Fruit fly (Drosophila melanogaster) whole organism, embryonic: ENCODE data around the gene CG44005.

Experiments used
- Abd-B ChIP-seq: fragments of 200-800 bp; sonication (Bioruptor generic); optimal IDR thresholded peaks from 2 replicates; lab custom pipeline; 2018; ENCODE audit warnings: missing biosample characterization, mild to moderate bottlenecking, missing genetic modification characterization, moderate library complexity
- Ada2b ChIP-seq: fragments of 200-800 bp; sonication (Bioruptor generic); IDR thresholded peaks from 2 replicates; pipeline ENCODE4 v1.3.6; 2022; ENCODE audit warnings: missing biosample characterization, missing genetic modification characterization
- Aef1 ChIP-seq: fragments of 200-800 bp; sonication (Bioruptor generic); IDR thresholded peaks from 3 replicates; pipeline ENCODE4 v1.3.6; 2022; ENCODE audit warnings: missing biosample characterization, missing genetic modification characterization
- Awh ChIP-seq: fragments of 200-800 bp; sonication (Bioruptor generic); IDR thresholded peaks from 2 replicates; pipeline ENCODE4, ENCODE4 v1.3.6; 2022; ENCODE audit warnings: missing biosample characterization, missing genetic modification characterization
- B-H1 ChIP-seq: fragments of 200-800 bp; sonication (Bioruptor generic); IDR thresholded peaks from 3 replicates; pipeline ENCODE4 v1.3.6; 2022; ENCODE audit warnings: missing biosample characterization, missing genetic modification characterization
- CG10274 ChIP-seq: fragments of 200-800 bp; sonication (Bioruptor generic); optimal IDR thresholded peaks from 3 replicates; lab custom pipeline; 2017; ENCODE audit warnings: missing biosample characterization, mild to moderate bottlenecking, missing genetic modification characterization
- CG12155 ChIP-seq: fragments of 200-800 bp; sonication (Bioruptor generic); optimal IDR thresholded peaks from 3 replicates; lab custom pipeline; 2016; ENCODE audit warnings: missing biosample characterization, missing genetic modification characterization
- CG12391 ChIP-seq: fragments of 200-800 bp; sonication (Bioruptor generic); optimal IDR thresholded peaks from 3 replicates; lab custom pipeline; 2018; ENCODE audit warnings: missing biosample characterization, mild to moderate bottlenecking, missing genetic modification characterization, moderate library complexity
- CG17802 ChIP-seq: fragments of 200-800 bp; sonication (Bioruptor generic); optimal IDR thresholded peaks from 2 replicates; lab custom pipeline; 2018; ENCODE audit warnings: missing biosample characterization, mild to moderate bottlenecking, missing genetic modification characterization, moderate library complexity
- CG17829 ChIP-seq: fragments of 200-800 bp; optimal IDR thresholded peaks from 2 replicates; lab custom pipeline; 2019; ENCODE audit warnings: missing biosample characterization, mild to moderate bottlenecking, missing genetic modification characterization, moderate library complexity
- CG2199 ChIP-seq: fragments of 200-800 bp; sonication (Bioruptor generic); IDR thresholded peaks from 3 replicates; pipeline ENCODE4 v1.3.6; 2022; ENCODE audit warnings: missing biosample characterization, missing genetic modification characterization
- CG34376 ChIP-seq: fragments of 200-800 bp; sonication (Bioruptor generic); optimal IDR thresholded peaks from 2 replicates; lab custom pipeline; 2018; ENCODE audit warnings: missing biosample characterization, mild to moderate bottlenecking, missing genetic modification characterization
- CG3726 ChIP-seq: fragments of 200-800 bp; sonication (Bioruptor generic); IDR thresholded peaks from 3 replicates; pipeline ENCODE4, ENCODE4 v1.3.6; 2022; ENCODE audit warnings: missing biosample characterization, missing genetic modification characterization
- CG3847 ChIP-seq: fragments of 200-800 bp; sonication (Bioruptor generic); IDR thresholded peaks from 2 replicates; pipeline ENCODE4 v1.3.6; 2022; ENCODE audit warnings: missing biosample characterization, missing genetic modification characterization
- CG3995 ChIP-seq: fragments of 200-800 bp; sonication (Bioruptor generic); optimal IDR thresholded peaks from 3 replicates; lab custom pipeline; 2016; ENCODE audit warnings: missing biosample characterization, missing genetic modification characterization
- CG4820 ChIP-seq: fragments of 200-800 bp; sonication (Bioruptor generic); optimal IDR thresholded peaks from 3 replicates; lab custom pipeline; 2016; ENCODE audit warnings: missing biosample characterization, missing genetic modification characterization
- CG7556 ChIP-seq: fragments of 200-800 bp; sonication (Bioruptor generic); optimal IDR thresholded peaks from 2 replicates; lab custom pipeline; 2017; ENCODE audit warnings: missing biosample characterization, mild to moderate bottlenecking, missing genetic modification characterization
- CG8281 ChIP-seq: fragments of 200-800 bp; sonication (Bioruptor generic); optimal IDR thresholded peaks from 2 replicates; lab custom pipeline; 2018; ENCODE audit warnings: missing biosample characterization, mild to moderate bottlenecking, missing genetic modification characterization, moderate library complexity
- CG8359 ChIP-seq: fragments of 200-800 bp; sonication (Bioruptor generic); optimal IDR thresholded peaks from 2 replicates; lab custom pipeline; 2017; ENCODE audit warnings: missing biosample characterization, mild to moderate bottlenecking, missing genetic modification characterization, borderline replicate concordance
- CG8924 ChIP-seq: fragments of 200-800 bp; optimal IDR thresholded peaks from 3 replicates; lab custom pipeline; 2019; ENCODE audit warnings: missing biosample characterization, mild to moderate bottlenecking, missing genetic modification characterization, moderate library complexity
- Deaf1 ChIP-seq: fragments of 200-800 bp; optimal IDR thresholded peaks from 3 replicates; lab custom pipeline; 2019; ENCODE audit warnings: missing biosample characterization, mild to moderate bottlenecking, missing genetic modification characterization, moderate library complexity
- Dip2 ChIP-seq: fragments of 200-800 bp; sonication (Bioruptor generic); IDR thresholded peaks from 2 replicates; pipeline ENCODE4 v1.3.6; 2022; ENCODE audit warnings: missing biosample characterization, missing genetic modification characterization
- E2f1 ChIP-seq: fragments of 200-800 bp; sonication (Bioruptor generic); IDR thresholded peaks from 2 replicates; pipeline ENCODE4 v1.3.6; 2022; ENCODE audit warnings: missing biosample characterization, missing genetic modification characterization
- Gsc ChIP-seq: fragments of 200-800 bp; sonication (Bioruptor generic); IDR thresholded peaks from 2 replicates; pipeline ENCODE4 v1.3.6; 2022; ENCODE audit warnings: missing biosample characterization, missing genetic modification characterization
- Hand ChIP-seq: fragments of 200-800 bp; sonication (Bioruptor generic); optimal IDR thresholded peaks from 2 replicates; lab custom pipeline; 2017; ENCODE audit warnings: mild to moderate bottlenecking, missing biosample characterization, missing genetic modification reagents, missing genetic modification characterization
- Hsf ChIP-seq: fragments of 200-800 bp; sonication (Bioruptor generic); optimal IDR thresholded peaks from 3 replicates; lab custom pipeline; 2016; ENCODE audit warnings: missing biosample characterization, missing genetic modification characterization
- Oaz ChIP-seq: fragments of 200-800 bp; sonication (Bioruptor generic); IDR thresholded peaks from 2 replicates; pipeline ENCODE4 v1.3.6; 2022; ENCODE audit warnings: missing biosample characterization, missing genetic modification characterization
- Pdp1 ChIP-seq, 2 experiments: fragments of 200-800 bp; sonication (Bioruptor generic); optimal IDR thresholded peaks; 3 replicates each; lab custom pipeline; 2016; ENCODE audit warnings: missing biosample characterization in 2 of 2, missing genetic modification characterization in 2 of 2, mild to moderate bottlenecking in 1 of 2, moderate library complexity in 1 of 2
- Taf1 ChIP-seq: fragments of 200-800 bp; sonication (Bioruptor generic); IDR thresholded peaks from 2 replicates; pipeline ENCODE4 v1.3.6; 2022; ENCODE audit warnings: missing biosample characterization, missing genetic modification characterization
- Usf ChIP-seq: fragments of 200-800 bp; sonication (Bioruptor generic); optimal IDR thresholded peaks from 2 replicates; lab custom pipeline; 2017; ENCODE audit warnings: missing genotype, missing biosample characterization, missing genetic modification characterization
- ap ChIP-seq: fragments of 200-800 bp; sonication (Bioruptor generic); IDR thresholded peaks from 2 replicates; pipeline ENCODE4 v1.3.6; 2022; ENCODE audit warnings: missing biosample characterization, missing genetic modification characterization
- dati ChIP-seq: fragments of 200-800 bp; sonication (Bioruptor generic); IDR thresholded peaks from 2 replicates; pipeline ENCODE4 v1.3.6; 2022; ENCODE audit warnings: missing biosample characterization, missing genetic modification characterization
- dpn ChIP-seq, 2 experiments: fragments of 200-800 bp; sonication (Bioruptor generic); optimal IDR thresholded peaks; 3 replicates each; lab custom pipeline; 2016; ENCODE audit warnings: missing biosample characterization in 2 of 2, missing genetic modification characterization in 2 of 2
- fd102C ChIP-seq: fragments of 200-800 bp; sonication (Bioruptor generic); optimal IDR thresholded peaks from 2 replicates; lab custom pipeline; 2018; ENCODE audit warnings: missing biosample characterization, mild to moderate bottlenecking, missing genetic modification characterization, moderate library complexity
- fd96Cb ChIP-seq: fragments of 200-800 bp; sonication (Bioruptor generic); optimal IDR thresholded peaks from 2 replicates; lab custom pipeline; 2018; ENCODE audit warnings: missing biosample characterization, mild to moderate bottlenecking, missing genetic modification characterization, moderate library complexity
- gce ChIP-seq: fragments of 200-800 bp; sonication (Bioruptor generic); IDR thresholded peaks from 3 replicates; pipeline ENCODE4 v1.3.6; 2022; ENCODE audit warnings: missing biosample characterization, missing genetic modification characterization
- gcm2 ChIP-seq: fragments of 200-800 bp; sonication (Bioruptor generic); optimal IDR thresholded peaks from 2 replicates; lab custom pipeline; 2016; ENCODE audit warnings: missing biosample characterization, missing genetic modification characterization
- jumu ChIP-seq: fragments of 200-800 bp; sonication (Bioruptor generic); optimal IDR thresholded peaks from 3 replicates; lab custom pipeline; 2016; ENCODE audit warnings: missing biosample characterization, missing genetic modification characterization
- lov ChIP-seq, 2 experiments: fragments of 200-800 bp in 1 of 2; fragments of >200 bp in 1 of 2; sonication (Bioruptor generic) in 1 of 2; IDR thresholded peaks in 1 of 2; optimal IDR thresholded peaks in 1 of 2; 2 replicates in 1 of 2; 3 replicates in 1 of 2; pipeline versions ENCODE4 v1.3.6 to Lab custom; 2017 to 2022; ENCODE audit warnings: missing biosample characterization in 1 of 2, missing genetic modification characterization in 1 of 2
- pita ChIP-seq: fragments of 200-800 bp; sonication (Bioruptor generic); optimal IDR thresholded peaks from 2 replicates; lab custom pipeline; 2017; ENCODE audit warnings: missing biosample characterization, mild to moderate bottlenecking, missing genetic modification characterization
- psq ChIP-seq: fragments of 200-800 bp; sonication (Bioruptor generic); optimal IDR thresholded peaks from 2 replicates; lab custom pipeline; 2017; ENCODE audit warnings: missing biosample characterization, missing genetic modification characterization
- pum ChIP-seq: fragments of 200-800 bp; sonication (Bioruptor generic); optimal IDR thresholded peaks from 2 replicates; lab custom pipeline; 2016; ENCODE audit warnings: missing biosample characterization, missing genetic modification characterization
- ranshi ChIP-seq: fragments of 200-800 bp; sonication (Bioruptor generic); IDR thresholded peaks from 2 replicates; pipeline ENCODE4 v1.3.6; 2022; ENCODE audit warnings: missing biosample characterization, missing genetic modification characterization
- slbo ChIP-seq: fragments of 200-800 bp; sonication (Bioruptor generic); IDR thresholded peaks from 2 replicates; pipeline ENCODE4 v1.3.6; 2022; ENCODE audit warnings: missing biosample characterization, missing genetic modification characterization
- tap ChIP-seq: fragments of 200-800 bp; optimal IDR thresholded peaks from 3 replicates; lab custom pipeline; 2019; ENCODE audit warnings: missing biosample characterization, mild to moderate bottlenecking, missing genetic modification characterization, moderate library complexity
- trem ChIP-seq: fragments of 200-800 bp; optimal IDR thresholded peaks from 3 replicates; lab custom pipeline; 2019; ENCODE audit warnings: missing biosample characterization, mild to moderate bottlenecking, missing genetic modification characterization, moderate library complexity
- unc-4 ChIP-seq: fragments of 200-800 bp; sonication (Bioruptor generic); IDR thresholded peaks from 2 replicates; pipeline ENCODE4 v1.3.6; 2022; ENCODE audit warnings: missing biosample characterization, missing genetic modification characterization; ENCODE audit not compliant: partially characterized antibody
- vfl ChIP-seq: fragments of 200-800 bp; sonication (Bioruptor generic); optimal IDR thresholded peaks from 2 replicates; lab custom pipeline; 2016; ENCODE audit warnings: missing biosample characterization, missing genetic modification characterization

CG44005 gene

dm6 chr3L:18106021-18106944, 34.4 kb upstream of the CG44005 start, which contains the start of the genes CG13698 and mRpS26 (continued):
- TF ChIP-seq Pdp1 (GFP tag; optimal IDR thresholded peaks at IDR 0.05; lab: Kevin White, UChicago) (peak; percentile 2 to 99), gce (GFP tag; lab: Robert Waterston, UW) (no peak), gcm2 (GFP tag; lab: Kevin White, UChicago) (no peak), E2f1 (0 out of 2 replicates have a peak, but pooled peaks have one; percentile 9), CG12391 (tag; lab: Kevin White, UChicago) (peak; percentile 86), CG12155 (GFP tag; lab: Kevin White, UChicago) (peak; percentile 61), CG8281 (tag; lab: Kevin White, UChicago) (peak; percentile 45), Hsf (GFP tag; lab: Kevin White, UChicago) (peak; percentile 55), Ada2b (GFP tag; lab: Robert Waterston, UW) (no peak), CG34376 (peak; percentile 67), Abd-B (peak; percentile 68), vfl (GFP tag; lab: Kevin White, UChicago) (peak; percentile 37), B-H1 (peak; percentile 41; the same call in 1 of the 3 replicates), CG17829 (tag; lab: Kevin White, UChicago) (peak; percentile 71), tap (peak; percentile 61), Taf1 (GFP tag; lab: Robert Waterston, UW) (peak; percentile 43; the same call in 1 of the 2 replicates), fd96Cb (tag; lab: Kevin White, UChicago) (peak; percentile 60), Gsc (GFP tag; lab: Robert Waterston, UW) (no peak), CG4820 (GFP tag; lab: Kevin White, UChicago) (peak; percentile 69), CG3847 (GFP tag; lab: Robert Waterston, UW) (peak; percentile 59; the same call in 1 of the 2 replicates), slbo (peak; percentile 71), CG8924 (tag; lab: Kevin White, UChicago) (peak; percentile 78), trem (peak; percentile 38), Oaz (GFP tag; lab: Robert Waterston, UW) (no peak), Usf (GFP tag; lab: Kevin White, UChicago) (peak; percentile 41), lov (optimal IDR thresholded peaks at IDR 0.05; lab: Kevin White, UChicago) (no peak), lov (GFP tag; IDR thresholded peaks at IDR 0.05; lab: Robert Waterston, UW) (peak; percentile 49; the same call in 1 of the 3 replicates), fd102C (GFP tag; lab: Kevin White, UChicago) (no peak), CG3726 (GFP tag; lab: Robert Waterston, UW) (no peak; the same call in 2 of the 3 replicates), Dip2 (no peak), CG8359 (no peak), ap (GFP tag; lab: Robert Waterston, UW) (0 out of 2 replicates have a peak, but pooled peaks have one; percentile 12), CG2199 (peak; percentile 71; the same call in 2 of the 3 replicates), Aef1 (GFP tag; lab: Robert Waterston, UW) (peak; percentile 61; the same call in 2 of the 3 replicates), CG10274 (GFP tag; lab: Kevin White, UChicago) (no peak), psq (GFP tag; lab: Kevin White, UChicago) (peak; percentile 50), unc-4 (GFP tag; lab: Robert Waterston, UW) (no peak), pum (GFP tag; lab: Kevin White, UChicago) (peak; percentile 21), CG3995 (peak; percentile 60), dpn (GFP tag; optimal IDR thresholded peaks at IDR 0.05; lab: Kevin White, UChicago) (peak; percentile 54 to 80), dati (GFP tag; lab: Robert Waterston, UW) (no peak), jumu (GFP tag; lab: Kevin White, UChicago) (no peak), Awh (GFP tag; lab: Robert Waterston, UW) (0 out of 2 replicates have a peak, but pooled peaks have one; percentile 36), Deaf1 (tag; lab: Kevin White, UChicago) (peak; percentile 60), CG17802 (tag; lab: Kevin White, UChicago) (peak; percentile 24), pita (GFP tag; lab: Kevin White, UChicago) (no peak), Hand (GFP tag; lab: Kevin White, UChicago) (peak; percentile 57), CG7556 (GFP tag; lab: Kevin White, UChicago) (peak; percentile 71), ranshi (GFP tag; lab: Robert Waterston, UW) (peak; percentile 50; the same call in 1 of the 2 replicates)
